Worm (Caenorhabditis elegans) whole organism, L3 larva: ENCODE results near the gene cyy-1.

Source experiments
- R02D3.7 ChIP-seq: fragments of 150-350 bp; optimal IDR thresholded peaks from 2 replicates; lab custom pipeline; 2014; ENCODE audit warnings: missing biosample characterization, missing genetic modification characterization
- ZK546.5 ChIP-seq: sonication (generic microtip); optimal IDR thresholded peaks from 2 replicates; lab custom pipeline; 2017; ENCODE audit warnings: missing biosample characterization, missing genetic modification characterization
- aly-2 ChIP-seq: fragments of 150-350 bp; optimal IDR thresholded peaks from 2 replicates; lab custom pipeline; 2014; ENCODE audit warnings: missing biosample characterization, missing genetic modification characterization
- ama-1 ChIP-seq: fragments of 150-350 bp; optimal IDR thresholded peaks from 2 replicates; lab custom pipeline; 2018
- ceh-16 ChIP-seq: sonication (generic microtip); optimal IDR thresholded peaks from 2 replicates; lab custom pipeline; 2017; ENCODE audit warnings: missing biosample characterization, missing genetic modification characterization
- ceh-28 ChIP-seq: fragments of 150-350 bp; optimal IDR thresholded peaks from 2 replicates; lab custom pipeline; 2014; ENCODE audit warnings: missing biosample characterization, missing genetic modification reagents, missing genetic modification characterization
- ceh-82 ChIP-seq: fragments of 150-350 bp; optimal IDR thresholded peaks from 2 replicates; lab custom pipeline; 2014; ENCODE audit warnings: missing biosample characterization, missing genetic modification characterization
- ceh-9 ChIP-seq: sonication (generic microtip); optimal IDR thresholded peaks from 2 replicates; lab custom pipeline; 2018; ENCODE audit warnings: missing biosample characterization, missing genetic modification characterization
- daf-12 ChIP-seq: fragments of 150-350 bp; optimal IDR thresholded peaks from 2 replicates; lab custom pipeline; 2014; ENCODE audit warnings: missing biosample characterization, missing genetic modification reagents, missing genetic modification characterization
- egl-5 ChIP-seq: fragments of 150-350 bp; optimal IDR thresholded peaks from 2 replicates; lab custom pipeline; 2017; ENCODE audit warnings: missing biosample characterization, missing genetic modification reagents, missing genetic modification characterization, inconsistent platforms
- elt-1 ChIP-seq: fragments of 150-350 bp; optimal IDR thresholded peaks from 2 replicates; lab custom pipeline; 2014; ENCODE audit warnings: missing biosample characterization, missing genetic modification characterization
- elt-2 ChIP-seq: sonication (generic microtip); optimal IDR thresholded peaks from 2 replicates; lab custom pipeline; 2016; ENCODE audit warnings: missing genetic modification reagents, mild to moderate bottlenecking, missing genetic modification characterization, missing compliant biosample characterization
- eor-1 ChIP-seq, 2 experiments: fragments of 150-350 bp; optimal IDR thresholded peaks; 2 replicates each; lab custom pipeline; 2014 to 2018; ENCODE audit warnings: missing biosample characterization in 2 of 2, missing genetic modification characterization in 2 of 2
- fkh-10 ChIP-seq: sonication (generic microtip); optimal IDR thresholded peaks from 2 replicates; lab custom pipeline; 2017; ENCODE audit warnings: missing biosample characterization, missing genetic modification reagents, missing genetic modification characterization
- fkh-2 ChIP-seq: fragments of 150-350 bp; optimal IDR thresholded peaks from 2 replicates; lab custom pipeline; 2014; ENCODE audit warnings: missing biosample characterization, missing genetic modification reagents, missing genetic modification characterization
- fos-1 ChIP-seq: fragments of 150-350 bp; optimal IDR thresholded peaks from 2 replicates; lab custom pipeline; 2014; ENCODE audit warnings: missing biosample characterization, missing genetic modification characterization
- hmg-11 ChIP-seq: sonication (generic microtip); optimal IDR thresholded peaks from 2 replicates; lab custom pipeline; 2016; ENCODE audit warnings: missing genetic modification characterization, missing compliant biosample characterization
- jun-1 ChIP-seq: fragments of 150-350 bp; optimal IDR thresholded peaks from 2 replicates; lab custom pipeline; 2014; ENCODE audit warnings: missing biosample characterization, missing genetic modification reagents, missing genetic modification characterization
- lin-39 ChIP-seq: fragments of 150-350 bp; optimal IDR thresholded peaks from 2 replicates; lab custom pipeline; 2018; ENCODE audit warnings: missing biosample characterization, missing genetic modification reagents, missing genetic modification characterization
- lsy-12 ChIP-seq: sonication (generic microtip); optimal IDR thresholded peaks from 2 replicates; lab custom pipeline; 2016; ENCODE audit warnings: mild to moderate bottlenecking, missing genetic modification characterization, missing compliant biosample characterization
- mdl-1 ChIP-seq: fragments of 150-350 bp; optimal IDR thresholded peaks from 2 replicates; lab custom pipeline; 2014; ENCODE audit warnings: missing biosample characterization, missing genetic modification characterization
- mml-1 ChIP-seq: fragments of 150-350 bp; sonication (generic microtip); optimal IDR thresholded peaks from 3 replicates; lab custom pipeline; 2014; ENCODE audit warnings: missing biosample characterization, missing genetic modification characterization
- nfya-1 ChIP-seq: sonication (generic microtip); optimal IDR thresholded peaks from 2 replicates; lab custom pipeline; 2017; ENCODE audit warnings: missing genetic modification characterization, mild to moderate bottlenecking, missing compliant biosample characterization, antibody characterized with exemption, moderate library complexity; ENCODE audit not compliant: insufficient read depth
- nhr-11 ChIP-seq: fragments of 150-350 bp; optimal IDR thresholded peaks from 2 replicates; lab custom pipeline; 2014; ENCODE audit warnings: missing biosample characterization, missing genetic modification characterization
- nhr-12 ChIP-seq: fragments of 150-350 bp; optimal IDR thresholded peaks from 2 replicates; lab custom pipeline; 2014; ENCODE audit warnings: missing biosample characterization, missing genetic modification characterization
- nhr-237 ChIP-seq: fragments of 150-350 bp; optimal IDR thresholded peaks from 2 replicates; lab custom pipeline; 2014; ENCODE audit warnings: missing biosample characterization, missing genetic modification characterization
- nhr-25 ChIP-seq: sonication (generic microtip); optimal IDR thresholded peaks from 2 replicates; lab custom pipeline; 2017; ENCODE audit warnings: missing biosample characterization, missing genetic modification characterization
- nhr-43 ChIP-seq: sonication (generic microtip); optimal IDR thresholded peaks from 2 replicates; lab custom pipeline; 2016; ENCODE audit warnings: mild to moderate bottlenecking, missing genetic modification characterization, missing compliant biosample characterization; ENCODE audit not compliant: poor library complexity, severe bottlenecking
- nhr-67 ChIP-seq: fragments of 150-350 bp; optimal IDR thresholded peaks from 2 replicates; lab custom pipeline; 2014; ENCODE audit warnings: missing biosample characterization, missing genetic modification characterization
- nhr-76 ChIP-seq: fragments of 150-350 bp; sonication (generic microtip); optimal IDR thresholded peaks from 5 replicates; lab custom pipeline; 2014; ENCODE audit warnings: missing biosample characterization, missing genetic modification characterization
- nhr-77 ChIP-seq: fragments of 150-350 bp; optimal IDR thresholded peaks from 2 replicates; lab custom pipeline; 2014; ENCODE audit warnings: missing biosample characterization, missing genetic modification characterization
- pha-4 ChIP-seq: fragments of 150-350 bp; optimal IDR thresholded peaks from 2 replicates; lab custom pipeline; 2014; ENCODE audit warnings: missing biosample characterization, missing genetic modification reagents, missing genetic modification characterization
- pqm-1 ChIP-seq: fragments of 150-350 bp; optimal IDR thresholded peaks from 2 replicates; lab custom pipeline; 2017; ENCODE audit warnings: missing biosample characterization, missing genetic modification characterization, inconsistent platforms
- sea-2 ChIP-seq: fragments of 150-350 bp; sonication (generic microtip); optimal IDR thresholded peaks from 4 replicates; lab custom pipeline; 2014; ENCODE audit warnings: missing biosample characterization, missing genetic modification reagents, missing genetic modification characterization
- skn-1 ChIP-seq: fragments of 150-350 bp; optimal IDR thresholded peaks from 2 replicates; lab custom pipeline; 2014; ENCODE audit warnings: missing biosample characterization, missing genetic modification characterization
- tbx-2 ChIP-seq: sonication (generic microtip); optimal IDR thresholded peaks from 2 replicates; lab custom pipeline; 2016; ENCODE audit warnings: mild to moderate bottlenecking, missing genetic modification characterization, missing compliant biosample characterization
- unc-39 ChIP-seq: sonication (generic microtip); optimal IDR thresholded peaks from 4 replicates; lab custom pipeline; 2017; ENCODE audit warnings: missing biosample characterization, missing genetic modification characterization
- unc-62 ChIP-seq: fragments of 150-350 bp; sonication (generic microtip); optimal IDR thresholded peaks from 4 replicates; lab custom pipeline; 2014; ENCODE audit warnings: missing biosample characterization, missing genetic modification reagents, missing genetic modification characterization
- zag-1 ChIP-seq: fragments of 150-350 bp; optimal IDR thresholded peaks from 2 replicates; lab custom pipeline; 2014; ENCODE audit warnings: missing biosample characterization, missing genetic modification characterization
- ztf-11 ChIP-seq: fragments of 150-350 bp; optimal IDR thresholded peaks from 2 replicates; lab custom pipeline; 2014; ENCODE audit warnings: missing biosample characterization, missing genetic modification characterization
- ztf-4 ChIP-seq: fragments of 150-350 bp; optimal IDR thresholded peaks from 2 replicates; lab custom pipeline; 2014; ENCODE audit warnings: missing biosample characterization, missing genetic modification characterization

cyy-1 gene

ce11 chrIII:8363253-8364061 lies 42.2 kb upstream of the cyy-1 start, which contains the start of gene R05D3.3:
R05D3.3 (plus strand) TSS chrIII:8364011.
- no peak for TF ChIP-seq nhr-11 (tag; lab: Kevin White, UChicago)
- no peak for TF ChIP-seq elt-1 (tag; lab: Kevin White, UChicago)
- no peak for TF ChIP-seq skn-1 (tag; lab: Kevin White, UChicago)
- TF ChIP-seq nhr-12 (tag; lab: Kevin White, UChicago), result no peak

ce11 chrIII:8368619-8369018 lies 37.1 kb upstream of the cyy-1 start, which contains the start of gene R05D3.9:
R05D3.9 (minus strand) TSS chrIII:8368719.
- TF ChIP-seq unc-62 (GFP tag; lab: Kevin White, UChicago), result no peak
- no peak for TF ChIP-seq ztf-4 (tag; lab: Kevin White, UChicago)
- TF ChIP-seq nhr-25, result peak; percentile 15
- no peak for TF ChIP-seq nhr-237 (tag; lab: Kevin White, UChicago)
- no peak for TF ChIP-seq lsy-12 (tag; lab: Kevin White, UChicago)
- no peak for TF ChIP-seq ZK546.5
- no peak for TF ChIP-seq ceh-9 (tag; lab: Kevin White, UChicago)

- TF ChIP-seq elt-2 (tag; lab: Kevin White, UChicago) (no peak), pha-4 (tag; lab: Kevin White, UChicago) (no peak), eor-1 (tag; optimal IDR thresholded peaks at IDR 0.05; lab: Kevin White, UChicago) (no peak), zag-1 (tag; lab: Kevin White, UChicago) (no peak), nhr-11 (tag; lab: Kevin White, UChicago) (no peak), egl-5 (tag; lab: Kevin White, UChicago) (no peak), jun-1 (tag; lab: Kevin White, UChicago) (no peak), nhr-237 (tag; lab: Kevin White, UChicago) (no peak), fos-1 (no peak), nhr-76 (tag; lab: Kevin White, UChicago) (no peak), tbx-2 (tag; lab: Kevin White, UChicago) (no peak), fkh-2 (no peak)
Measured at ce11 chrIII:8369172-8369571, 36.5 kb upstream of the cyy-1 start.

ce11 chrIII:8370188-8370587 lies 35.5 kb upstream of the cyy-1 start:
- TF ChIP-seq nfya-1, result no peak
- no peak for TF ChIP-seq nhr-67 (tag; lab: Kevin White, UChicago)
- TF ChIP-seq ama-1, result no peak
- no peak for TF ChIP-seq unc-39 (tag; lab: Kevin White, UChicago)
- no peak for TF ChIP-seq tbx-2 (tag; lab: Kevin White, UChicago)
- TF ChIP-seq fkh-2, result no peak
- no peak for TF ChIP-seq fkh-10 (GFP tag; lab: Kevin White, UChicago)
- no peak for TF ChIP-seq sea-2
- TF ChIP-seq elt-2 (tag; lab: Kevin White, UChicago), result no peak
- TF ChIP-seq ceh-16 (tag; lab: Kevin White, UChicago), result no peak
- no peak for TF ChIP-seq nhr-43 (tag; lab: Kevin White, UChicago)
- TF ChIP-seq ceh-82, result no peak
- TF ChIP-seq hmg-11 (tag; lab: Kevin White, UChicago), result no peak
- TF ChIP-seq pha-4 (tag; lab: Kevin White, UChicago), result no peak
- TF ChIP-seq ztf-4 (tag; lab: Kevin White, UChicago), result no peak
- no peak for TF ChIP-seq jun-1 (tag; lab: Kevin White, UChicago)
- TF ChIP-seq pqm-1 (tag; lab: Kevin White, UChicago), result no peak

- no peak for TF ChIP-seq eor-1 (tag; optimal IDR thresholded peaks at IDR 0.05; lab: Kevin White, UChicago)
- TF ChIP-seq mdl-1 (tag; lab: Kevin White, UChicago), result peak; percentile 55
- no peak for TF ChIP-seq aly-2 (tag; lab: Kevin White, UChicago)
- TF ChIP-seq nfya-1, result peak; percentile 88
- TF ChIP-seq fos-1, result no peak
- TF ChIP-seq nhr-237 (tag; lab: Kevin White, UChicago), result no peak
- TF ChIP-seq unc-39 (tag; lab: Kevin White, UChicago), result no peak
- peak; percentile 6 for TF ChIP-seq jun-1 (tag; lab: Kevin White, UChicago)
- peak; percentile 70 for TF ChIP-seq elt-1 (tag; lab: Kevin White, UChicago)
- TF ChIP-seq nhr-25, result no peak
- no peak for TF ChIP-seq ztf-11 (tag; lab: Kevin White, UChicago)
- TF ChIP-seq lsy-12 (tag; lab: Kevin White, UChicago), result no peak
- no peak for TF ChIP-seq ceh-16 (tag; lab: Kevin White, UChicago)
- peak; percentile 59 for TF ChIP-seq egl-5 (tag; lab: Kevin White, UChicago)
- no peak for TF ChIP-seq mml-1 (tag; lab: Kevin White, UChicago)
- no peak for TF ChIP-seq tbx-2 (tag; lab: Kevin White, UChicago)
- TF ChIP-seq skn-1 (tag; lab: Kevin White, UChicago), result no peak
- no peak for TF ChIP-seq nhr-11 (tag; lab: Kevin White, UChicago)
- TF ChIP-seq lin-39, result no peak
- no peak for TF ChIP-seq nhr-12 (tag; lab: Kevin White, UChicago)
- TF ChIP-seq ceh-9 (tag; lab: Kevin White, UChicago), result no peak
- peak; percentile 17 for TF ChIP-seq hmg-11 (tag; lab: Kevin White, UChicago)
- no peak for TF ChIP-seq ztf-4 (tag; lab: Kevin White, UChicago)
- no peak for TF ChIP-seq daf-12 (tag; lab: Kevin White, UChicago)
- no peak for TF ChIP-seq nhr-76 (tag; lab: Kevin White, UChicago)
- no peak for TF ChIP-seq ceh-28 (tag; lab: Kevin White, UChicago)
- no peak for TF ChIP-seq fkh-2
- TF ChIP-seq nhr-77 (tag; lab: Kevin White, UChicago), result no peak
- no peak for TF ChIP-seq R02D3.7
Measured at ce11 chrIII:8370846-8371257, 34.8 kb upstream of the cyy-1 start.
